Fruit fly (Drosophila melanogaster): Measurements from ENCODE around the gene Naa15-16.

Naa15-16 gene

DNA sequence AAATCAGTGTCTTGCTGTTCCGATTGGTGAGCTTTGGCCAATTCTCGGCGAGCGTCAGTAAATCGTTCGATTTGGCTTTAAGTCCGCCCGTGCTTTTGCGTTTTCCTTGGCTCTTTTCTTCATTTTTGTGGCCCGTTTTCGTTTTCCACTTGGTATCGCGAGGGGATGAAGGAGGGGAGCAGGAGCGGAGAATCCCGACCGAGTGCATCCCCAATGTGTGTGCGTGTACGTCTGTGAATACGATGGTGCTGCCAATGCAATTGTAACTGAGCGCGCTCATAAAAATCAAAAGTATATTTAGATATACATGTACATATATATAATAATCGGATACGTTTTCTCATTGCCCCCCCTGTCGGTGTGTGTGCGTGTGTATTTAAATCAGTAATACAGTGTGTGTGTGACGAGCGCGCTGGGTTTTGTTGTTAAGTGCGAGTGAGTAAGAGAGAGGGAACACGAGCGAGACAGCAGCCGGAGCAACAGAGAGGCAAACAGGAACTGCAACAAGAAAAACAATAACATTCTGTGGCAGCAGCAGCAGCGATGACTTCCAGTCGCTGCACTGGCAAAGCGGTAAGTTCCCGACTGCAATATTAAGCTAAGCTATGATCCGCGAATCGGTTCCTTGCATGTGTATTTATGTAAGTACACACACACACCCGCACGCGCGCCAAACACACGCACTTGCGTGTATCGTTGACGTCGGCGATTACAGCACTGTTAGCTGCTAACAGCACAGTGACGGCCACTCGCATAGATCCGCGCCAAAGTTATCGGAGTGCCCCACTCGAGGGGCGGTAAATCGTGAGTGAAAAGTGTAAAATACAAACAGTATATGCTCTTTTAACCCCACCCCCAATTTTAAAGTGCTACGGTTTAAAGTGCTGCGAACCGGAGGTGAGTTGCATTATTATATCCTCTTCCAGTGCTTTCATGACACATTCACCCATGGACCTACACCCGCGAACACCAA is 16.1 kb downstream of the Naa15-16 start (continued):
- TF ChIP-seq Ets65A (GFP tag): peak; percentile 95
- TF ChIP-seq Hr3 (GFP tag; optimal IDR thresholded peaks at IDR 0.05): peak; percentile 38
- peak; percentile 29; the same call in 1 of the 2 replicates for TF ChIP-seq Adf1 (GFP tag; IDR thresholded peaks at IDR 0.05)
- TF ChIP-seq chif (GFP tag; optimal IDR thresholded peaks at IDR 0.05): peak; percentile 19 to 40
- TF ChIP-seq pfk (GFP tag; optimal IDR thresholded peaks at IDR 0.05): no peak
- TF ChIP-seq CG5180 (GFP tag; optimal IDR thresholded peaks at IDR 0.05): peak; percentile 58
- peak; percentile 58 for TF ChIP-seq fd96Cb (tag; optimal IDR thresholded peaks at IDR 0.05)
- peak; percentile 34 for TF ChIP-seq CG17385 (GFP tag; optimal IDR thresholded peaks at IDR 0.05)
- no peak for TF ChIP-seq pzg (GFP tag; optimal IDR thresholded peaks at IDR 0.05)
- TF ChIP-seq dysf (GFP tag; IDR thresholded peaks at IDR 0.05): peak; percentile 75
- peak; percentile 73 for TF ChIP-seq Antp (GFP tag; optimal IDR thresholded peaks at IDR 0.05)
- TF ChIP-seq E2f1 (GFP tag; IDR thresholded peaks at IDR 0.05): peak; percentile 33; the same call in 1 of the 2 replicates
- 0 out of 2 replicates have a peak, but pooled peaks have one; percentile 14 for TF ChIP-seq CG32772 (GFP tag; IDR thresholded peaks at IDR 0.05)
- no peak for TF ChIP-seq CG17912 (GFP tag; optimal IDR thresholded peaks at IDR 0.05)
- no peak; the same call in 1 of the 2 replicates for TF ChIP-seq Oaz (GFP tag; IDR thresholded peaks at IDR 0.05)
- TF ChIP-seq insv (GFP tag; optimal IDR thresholded peaks at IDR 0.05): no peak
- TF ChIP-seq zfh2 (GFP tag; optimal IDR thresholded peaks at IDR 0.05): peak; percentile 63
- no peak for TF ChIP-seq hb (GFP tag; IDR thresholded peaks at IDR 0.05; ENCODE audit: partially characterized antibody)
- TF ChIP-seq br (optimal IDR thresholded peaks at IDR 0.05): no peak
- TF ChIP-seq pum (GFP tag; optimal IDR thresholded peaks at IDR 0.05): peak; percentile 67
- peak; percentile 60 for TF ChIP-seq cwo (GFP tag; optimal IDR thresholded peaks at IDR 0.05)
- TF ChIP-seq Dip2 (GFP tag; IDR thresholded peaks at IDR 0.05): no peak
- no peak for TF ChIP-seq HLHmδ (GFP tag; optimal IDR thresholded peaks at IDR 0.05)
- peak; percentile 63 for TF ChIP-seq esg (GFP tag; conservative IDR thresholded peaks at IDR 0.05)
- TF ChIP-seq Hey (tag; optimal IDR thresholded peaks at IDR 0.05): no peak
- no peak for TF ChIP-seq tup (GFP tag; optimal IDR thresholded peaks at IDR 0.05)
- TF ChIP-seq CG4730 (GFP tag; IDR thresholded peaks at IDR 0.05): 0 out of 2 replicates have a peak, but pooled peaks have one; percentile 20
- TF ChIP-seq gcm (GFP tag; optimal IDR thresholded peaks at IDR 0.05): peak; percentile 2
- TF ChIP-seq sim (GFP tag; IDR thresholded peaks at IDR 0.05): no peak
- TF ChIP-seq tll (GFP tag; optimal IDR thresholded peaks at IDR 0.05): no peak
- no peak; the same call in 1 of the 2 replicates for TF ChIP-seq Taf1 (GFP tag; IDR thresholded peaks at IDR 0.05)
- peak; percentile 41 for TF ChIP-seq scrt (GFP tag; optimal IDR thresholded peaks at IDR 0.05)
- peak; percentile 44 for TF ChIP-seq Myb (GFP tag; optimal IDR thresholded peaks at IDR 0.05)
- TF ChIP-seq CG9609 (GFP tag; optimal IDR thresholded peaks at IDR 0.05): peak; percentile 57
- no peak for TF ChIP-seq Hr78 (GFP tag; optimal IDR thresholded peaks at IDR 0.05)
- no peak for TF ChIP-seq CG6272 (GFP tag; IDR thresholded peaks at IDR 0.05)
- no peak for TF ChIP-seq CG31388 (GFP tag; optimal IDR thresholded peaks at IDR 0.05)
- TF ChIP-seq CG12155 (GFP tag; optimal IDR thresholded peaks at IDR 0.05): peak; percentile 28
- TF ChIP-seq CG14014 (GFP tag; IDR thresholded peaks at IDR 0.05): peak; percentile 75
- TF ChIP-seq CG1602 (GFP tag; optimal IDR thresholded peaks at IDR 0.05): peak; percentile 19
- no peak for TF ChIP-seq CG7271 (tag; optimal IDR thresholded peaks at IDR 0.05)
- peak; percentile 45 for TF ChIP-seq fd3F (GFP tag; optimal IDR thresholded peaks at IDR 0.05)
- TF ChIP-seq CG8290 (GFP tag; optimal IDR thresholded peaks at IDR 0.05): no peak
- peak in 1 of 2 experiments; percentile 93 for TF ChIP-seq CG8290 (tag; optimal IDR thresholded peaks at IDR 0.05)
- TF ChIP-seq hth (optimal IDR thresholded peaks at IDR 0.05): no peak
- no peak for TF ChIP-seq CG2202 (tag; optimal IDR thresholded peaks at IDR 0.05)
- no peak for TF ChIP-seq Nf-YB (GFP tag; optimal IDR thresholded peaks at IDR 0.05)
- TF ChIP-seq CG13287 (GFP tag; IDR thresholded peaks at IDR 0.05; ENCODE audit: partially characterized antibody): no peak
- peak; percentile 70 for TF ChIP-seq CG14441 (GFP tag; IDR thresholded peaks at IDR 0.05)

Data from whole organism, embryonic.